Worm (Caenorhabditis elegans): Measurements from ENCODE around the gene bgal-2.

DNA sequence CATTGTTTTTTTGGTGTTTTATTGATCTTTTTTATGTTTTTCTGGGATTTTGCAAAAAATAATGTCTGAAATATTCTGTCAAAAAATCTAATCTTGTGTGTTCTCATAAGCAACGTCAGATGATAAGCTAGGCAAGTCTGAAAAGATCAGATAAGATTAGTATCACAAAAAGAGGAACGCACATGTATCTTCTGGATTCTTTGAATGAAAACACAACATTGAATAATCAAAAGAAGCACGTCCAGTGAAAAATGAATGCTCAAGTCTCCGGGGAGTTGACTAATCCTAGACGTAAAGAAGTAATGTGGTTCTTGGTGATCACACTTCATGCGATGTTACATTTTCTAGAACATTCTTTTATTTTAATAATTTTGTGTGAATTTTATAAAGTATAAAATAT, 21.2 kb downstream of the bgal-2 start:
- TF ChIP-seq nhr-42 (GFP tag; IDR thresholded peaks at IDR 0.05) (no peak), ztf-11 (tag; optimal IDR thresholded peaks at IDR 0.05) (no peak), lin-29 (GFP tag; IDR thresholded peaks at IDR 0.05) (no peak), ztf-7 (tag; optimal IDR thresholded peaks at IDR 0.05) (no peak), lin-15B (tag; optimal IDR thresholded peaks at IDR 0.05) (no peak), ceh-28 (tag; optimal IDR thresholded peaks at IDR 0.05) (no peak), daf-8 (GFP tag; IDR thresholded peaks at IDR 0.05) (no peak), egl-43 (GFP tag; IDR thresholded peaks at IDR 0.05) (no peak)

Measured in whole organism, L4 larva.